Worm (Caenorhabditis elegans): ENCODE results near the gene Y38E10A.17.

- TF ChIP-seq dmd-4 (tag; optimal IDR thresholded peaks at IDR 0.05; ENCODE audit: borderline replicate concordance) (no peak), K09A11.1 (tag; optimal IDR thresholded peaks at IDR 0.05; ENCODE audit: insufficient read depth) (no peak), dve-1 (tag; optimal IDR thresholded peaks at IDR 0.05) (no peak), ets-4 (tag; optimal IDR thresholded peaks at IDR 0.05) (no peak), nhr-11 (tag; optimal IDR thresholded peaks at IDR 0.05) (no peak), ama-1 (optimal IDR thresholded peaks at IDR 0.05) (no peak), nhr-232 (tag; optimal IDR thresholded peaks at IDR 0.05) (no peak), unc-86 (tag; optimal IDR thresholded peaks at IDR 0.05) (no peak), rnt-1 (tag; optimal IDR thresholded peaks at IDR 0.05) (no peak), unc-3 (GFP tag; conservative IDR thresholded peaks at IDR 0.05) (no peak), unc-3 (tag; optimal IDR thresholded peaks at IDR 0.05) (no peak), lim-6 (tag; optimal IDR thresholded peaks at IDR 0.05) (no peak)
Observed at ce11 chrII:12626120-12626624, 8.4 kb downstream of the Y38E10A.17 start.
